Worm (Caenorhabditis elegans): ENCODE results near the gene T08G5.1.

DNA sequence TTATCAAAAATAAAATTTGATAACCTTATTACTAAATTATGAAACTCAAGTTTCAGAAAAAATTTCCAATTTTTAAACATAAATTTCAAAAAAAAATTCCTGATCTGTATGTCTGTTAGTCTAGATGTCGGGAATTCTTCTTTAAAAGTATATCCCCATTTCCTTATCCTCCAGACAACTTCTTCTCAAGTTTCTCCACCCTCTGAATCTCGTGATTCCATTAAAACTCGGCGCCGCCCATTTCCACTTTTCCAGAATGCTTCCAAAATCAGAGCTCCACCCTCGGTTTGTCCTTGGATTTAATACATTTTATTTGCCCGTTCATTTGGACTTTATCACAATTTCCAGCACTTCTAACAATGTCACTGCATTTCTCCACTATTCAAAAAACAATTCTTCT is 15.1 kb downstream of the T08G5.1 start, which contains the start of gene ins-10:
- TF ChIP-seq ama-1 (optimal IDR thresholded peaks at IDR 0.05) (no peak), snpc-4 (tag; optimal IDR thresholded peaks at IDR 0.05) (no peak), ZK546.5 (tag; optimal IDR thresholded peaks at IDR 0.05) (no peak), unc-39 (tag; optimal IDR thresholded peaks at IDR 0.05) (no peak), skn-1 (tag; optimal IDR thresholded peaks at IDR 0.05) (no peak), lsy-2 (tag; optimal IDR thresholded peaks at IDR 0.05) (no peak), sem-4 (tag; optimal IDR thresholded peaks at IDR 0.05) (no peak), lin-39 (tag; optimal IDR thresholded peaks at IDR 0.05) (no peak), ztf-11 (tag; optimal IDR thresholded peaks at IDR 0.05) (no peak), unc-62 (GFP tag; optimal IDR thresholded peaks at IDR 0.05) (no peak), blmp-1 (tag; optimal IDR thresholded peaks at IDR 0.05; ENCODE audit: insufficient read depth) (no peak), egl-27 (tag; optimal IDR thresholded peaks at IDR 0.05) (no peak), Y55F3AM.14 (GFP tag; optimal IDR thresholded peaks at IDR 0.05) (no peak), nhr-23 (tag; optimal IDR thresholded peaks at IDR 0.05) (no peak)
